Worm (Caenorhabditis elegans) whole organism, early embryonic: Measurements from ENCODE around the gene sqv-7.
A peak's percentile ranks its signal among the peaks of the same experiment; 100 is the strongest.

ENCODE experiments used
- B0310.2 ChIP-seq: sonication (generic microtip); optimal IDR thresholded peaks from 2 replicates; lab custom pipeline; 2016; ENCODE audit warnings: mild to moderate bottlenecking, missing genetic modification characterization, missing compliant biosample characterization
- F13C5.2 ChIP-seq: sonication (generic microtip); optimal IDR thresholded peaks from 2 replicates; lab custom pipeline; 2017; ENCODE audit warnings: mild to moderate bottlenecking, missing genetic modification characterization, inconsistent platforms, missing compliant biosample characterization
- aly-1 ChIP-seq: sonication (generic microtip); optimal IDR thresholded peaks from 2 replicates; lab custom pipeline; 2016; ENCODE audit warnings: missing genetic modification characterization, missing compliant biosample characterization
- ama-1 ChIP-seq: fragments of 150-350 bp; optimal IDR thresholded peaks from 2 replicates; lab custom pipeline; 2014
- ceh-13 ChIP-seq: fragments of 200-800 bp; sonication (Bioruptor generic); optimal IDR thresholded peaks from 2 replicates; lab custom pipeline; 2018; ENCODE audit warnings: mild to moderate bottlenecking, missing genetic modification characterization, missing compliant biosample characterization
- ceh-36 ChIP-seq: sonication (generic microtip); optimal IDR thresholded peaks from 2 replicates; lab custom pipeline; 2016; ENCODE audit warnings: missing genetic modification characterization, inconsistent platforms, missing compliant biosample characterization
- ets-7 ChIP-seq: sonication (generic microtip); optimal IDR thresholded peaks from 2 replicates; lab custom pipeline; 2016; ENCODE audit warnings: missing genotype, missing genetic modification characterization, missing compliant biosample characterization
- flt-1 ChIP-seq: fragments of 200-800 bp; sonication (Bioruptor generic); IDR thresholded peaks from 2 replicates; pipeline ENCODE4 v1.3.6; 2022; ENCODE audit warnings: missing genetic modification characterization, missing compliant biosample characterization
- hmbx-1 ChIP-seq: sonication (generic microtip); optimal IDR thresholded peaks from 2 replicates; lab custom pipeline; 2016; ENCODE audit warnings: mild to moderate bottlenecking, missing genetic modification characterization, missing compliant biosample characterization
- hmg-4 ChIP-seq: fragments of 200-800 bp; sonication (Bioruptor generic); optimal IDR thresholded peaks from 2 replicates; lab custom pipeline; 2018; ENCODE audit warnings: mild to moderate bottlenecking, missing genetic modification characterization, missing compliant biosample characterization
- hnd-1 ChIP-seq: sonication (generic microtip); optimal IDR thresholded peaks from 2 replicates; lab custom pipeline; 2016; ENCODE audit warnings: missing genetic modification characterization, missing compliant biosample characterization
- pes-1 ChIP-seq: fragments of 200-800 bp; sonication (Bioruptor generic); IDR thresholded peaks from 2 replicates; pipeline ENCODE4 v1.3.6; 2022; ENCODE audit warnings: missing genetic modification reagents, missing genetic modification characterization, missing compliant biosample characterization
- scrt-1 ChIP-seq: fragments of 200-800 bp; sonication (Bioruptor generic); IDR thresholded peaks from 2 replicates; pipeline ENCODE4 v1.3.6; 2022; ENCODE audit warnings: missing genetic modification characterization, missing compliant biosample characterization
- sea-1 ChIP-seq: fragments of 200-800 bp; sonication (Bioruptor generic); conservative IDR thresholded peaks from 2 replicates; pipeline ENCODE4 v1.3.6; 2022; ENCODE audit warnings: missing genetic modification characterization, missing compliant biosample characterization
- tbx-11 ChIP-seq: fragments of 200-800 bp; sonication (Bioruptor generic); IDR thresholded peaks from 2 replicates; pipeline ENCODE4 v1.3.6; 2022; ENCODE audit warnings: missing genetic modification characterization, missing compliant biosample characterization
- tbx-37 ChIP-seq: fragments of 200-800 bp; sonication (Bioruptor generic); conservative IDR thresholded peaks from 2 replicates; pipeline ENCODE4 v1.3.6; 2022; ENCODE audit warnings: missing genetic modification reagents, missing genetic modification characterization, missing compliant biosample characterization
- tra-4 ChIP-seq: sonication (generic microtip); optimal IDR thresholded peaks from 2 replicates; lab custom pipeline; 2017; ENCODE audit warnings: missing genetic modification characterization, missing compliant biosample characterization

sqv-7 gene

DNA sequence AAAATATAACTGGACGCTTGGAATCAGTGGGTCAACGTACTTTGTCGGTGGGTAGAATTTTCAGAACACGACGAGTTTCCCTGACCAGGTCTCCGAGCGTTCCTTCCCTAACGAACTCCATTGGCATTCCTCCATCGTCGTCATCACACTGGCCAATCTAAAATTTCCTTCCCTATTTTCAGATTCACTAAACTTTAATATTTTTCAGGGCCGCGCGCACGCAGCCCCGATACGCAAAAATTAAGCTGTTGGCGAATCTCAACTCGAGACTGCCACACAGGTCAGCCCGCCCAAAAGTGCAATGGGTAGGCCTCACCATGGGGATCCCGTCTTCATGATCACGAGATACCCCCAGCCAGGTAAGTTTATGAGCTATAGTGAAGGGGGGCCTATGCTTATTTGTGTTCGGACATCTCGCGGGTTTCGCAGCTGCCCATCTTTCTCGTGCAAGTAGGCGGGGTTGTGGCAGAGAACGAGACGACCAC lies 44.3 kb downstream of the sqv-7 start:
- TF ChIP-seq flt-1 (GFP tag; lab: Robert Waterston, UW) (peak; percentile 45; the same call in 1 of the 2 replicates), ceh-36 (tag; lab: Kevin White, UChicago) (peak; percentile 89), ceh-13 (GFP tag; lab: Kevin White, UChicago) (peak; percentile 34), tra-4 (peak; percentile 69), ama-1 (lab: Kevin White, UChicago) (peak; percentile 99), F13C5.2 (tag; lab: Kevin White, UChicago) (peak; percentile 34), ets-7 (tag; lab: Kevin White, UChicago) (no peak), sea-1 (0 out of 2 replicates have a peak, but pooled peaks have one; percentile 25), hmg-4 (peak; percentile 94), hnd-1 (tag; lab: Kevin White, UChicago) (no peak), aly-1 (tag; lab: Kevin White, UChicago) (peak; percentile 45), tbx-37 (GFP tag; lab: Robert Waterston, UW) (0 out of 2 replicates have a peak, but pooled peaks have one; percentile 29), B0310.2 (tag; lab: Kevin White, UChicago) (peak; percentile 50), tbx-11 (0 out of 2 replicates have a peak, but pooled peaks have one; percentile 30), hmbx-1 (tag; lab: Kevin White, UChicago) (peak; percentile 45), scrt-1 (GFP tag; lab: Robert Waterston, UW) (peak; percentile 73; the same call in 1 of the 2 replicates), pes-1 (peak; percentile 77)

DNA sequence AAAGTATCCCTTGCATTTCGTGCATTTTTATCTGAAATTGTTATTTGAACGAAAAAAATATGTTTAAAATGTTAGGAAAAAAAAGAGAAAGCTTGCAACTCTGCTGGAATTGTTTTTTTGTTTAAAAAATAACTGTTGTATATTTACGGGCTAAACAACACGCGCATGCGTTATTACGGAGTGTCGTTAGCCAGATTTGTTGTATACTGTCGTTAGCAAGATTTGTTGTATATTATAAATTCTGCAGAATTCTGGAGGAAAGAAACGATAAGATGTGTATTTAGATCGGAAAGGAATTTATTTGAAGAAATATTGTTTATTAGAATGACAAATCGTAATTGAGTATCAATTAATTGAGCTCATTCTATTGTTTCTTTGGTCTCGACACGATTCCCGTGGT lies 44.9 kb downstream of the sqv-7 start, which contains the start of gene eif-2Bgamma:
Gene eif-2Bgamma (minus strand): TSS at position 31 of the 400 bp plus-strand sequence.
- no peak for TF ChIP-seq scrt-1 (GFP tag; lab: Robert Waterston, UW)

DNA sequence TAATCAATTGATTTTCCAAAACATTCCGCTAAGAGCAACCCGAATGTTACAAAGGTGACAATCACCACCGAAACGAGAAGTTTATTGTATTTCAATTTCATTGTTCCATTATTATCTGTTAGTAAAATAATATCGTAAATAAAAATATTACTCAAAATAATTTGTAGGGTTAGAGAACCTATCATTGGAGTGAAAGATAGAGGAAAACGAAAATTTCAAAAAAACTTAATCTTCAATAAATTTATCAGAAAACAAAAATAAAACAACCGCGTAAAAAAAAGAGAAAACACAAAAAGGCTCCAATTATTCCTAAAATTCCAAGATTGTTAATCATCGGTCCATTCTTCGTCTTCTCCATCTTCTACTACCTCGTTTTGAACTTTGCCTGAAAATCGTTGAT lies 46.9 kb downstream of the sqv-7 start, which contains the start of gene tra-2:
Gene tra-2 (minus strand): TSS at position 101 of the 400 bp plus-strand sequence.
- TF ChIP-seq ceh-36 (tag; lab: Kevin White, UChicago) (no peak), pes-1 (no peak), flt-1 (GFP tag; lab: Robert Waterston, UW) (no peak), tra-4 (no peak), tbx-37 (GFP tag; lab: Robert Waterston, UW) (no peak)
